Fruit fly (Drosophila melanogaster) whole organism, adult: ENCODE measurements around the gene Cpr62Bb.

Experiments used
- CG11617 ChIP-seq: fragments of 200-800 bp; sonication (Bioruptor generic); optimal IDR thresholded peaks from 2 replicates; lab custom pipeline; 2017; ENCODE audit warnings: mild to moderate bottlenecking, missing biosample characterization, missing genetic modification reagents, missing genetic modification characterization
- CG14711 ChIP-seq: fragments of 200-800 bp; sonication (Bioruptor generic); optimal IDR thresholded peaks from 2 replicates; lab custom pipeline; 2018; ENCODE audit warnings: missing biosample characterization, mild to moderate bottlenecking, missing genetic modification characterization, moderate library complexity
- CG33017 ChIP-seq: fragments of 200-800 bp; sonication (Bioruptor generic); optimal IDR thresholded peaks from 2 replicates; lab custom pipeline; 2018; ENCODE audit warnings: missing biosample characterization, mild to moderate bottlenecking, missing genetic modification characterization, moderate library complexity
- CG7045 ChIP-seq: fragments of 200-800 bp; sonication (Bioruptor generic); optimal IDR thresholded peaks from 2 replicates; lab custom pipeline; 2017; ENCODE audit warnings: missing biosample characterization, mild to moderate bottlenecking, missing genetic modification characterization
- Clk ChIP-seq: fragments of 200-800 bp; sonication (Bioruptor generic); optimal IDR thresholded peaks from 2 replicates; lab custom pipeline; 2017; ENCODE audit warnings: missing biosample characterization, missing genetic modification characterization
- Hr96 ChIP-seq: fragments of 200-800 bp; sonication (Bioruptor generic); optimal IDR thresholded peaks from 2 replicates; lab custom pipeline; 2016; ENCODE audit warnings: missing biosample characterization, missing genetic modification characterization
- Mnt ChIP-seq: fragments of 200-800 bp; sonication (Bioruptor generic); optimal IDR thresholded peaks from 2 replicates; lab custom pipeline; 2016; ENCODE audit warnings: missing biosample characterization, mild to moderate bottlenecking, missing genetic modification characterization
- cnc ChIP-seq, 2 experiments: fragments of >200 bp; optimal IDR thresholded peaks; 2 replicates each; lab custom pipeline; 2017
- kay ChIP-seq: fragments of 200-800 bp; sonication (Bioruptor generic); peaks from one replicate; lab custom pipeline; 2016; ENCODE audit warnings: missing biosample characterization, missing genetic modification characterization, borderline replicate concordance
- ovo ChIP-seq: fragments of 200-800 bp; sonication (Bioruptor generic); optimal IDR thresholded peaks from 2 replicates; lab custom pipeline; 2016; ENCODE audit warnings: missing biosample characterization, missing genetic modification characterization
- tj ChIP-seq: fragments of 200-800 bp; sonication (Bioruptor generic); optimal IDR thresholded peaks from 3 replicates; lab custom pipeline; 2017; ENCODE audit warnings: missing biosample characterization, mild to moderate bottlenecking, missing genetic modification characterization, moderate library complexity

- no peak for TF ChIP-seq Hr96 (GFP tag; lab: Kevin White, UChicago)
- no peak for TF ChIP-seq Clk (GFP tag; lab: Kevin White, UChicago)
- no peak for TF ChIP-seq tj
- TF ChIP-seq CG14711: no peak
- no peak for TF ChIP-seq Mnt
- no peak for TF ChIP-seq CG33017 (tag; lab: Kevin White, UChicago)
- TF ChIP-seq CG7045: no peak
- TF ChIP-seq kay (GFP tag; lab: Kevin White, UChicago): no peak
- TF ChIP-seq CG11617: no peak
- no peak for TF ChIP-seq ovo (GFP tag; lab: Kevin White, UChicago)
- no peak for TF ChIP-seq cnc (optimal IDR thresholded peaks at IDR 0.05; lab: Kevin White, UChicago)
Observed at dm6 chr3L:1816614-1817013, 18.4 kb downstream of the Cpr62Bb start.
